Worm (Caenorhabditis elegans) whole organism, L4/young adult: ENCODE measurements around the gene klp-19.

Source experiments
- W03F9.2 ChIP-seq: fragments of 150-350 bp; optimal IDR thresholded peaks from 2 replicates; lab custom pipeline; 2014; ENCODE audit warnings: missing biosample characterization, missing genetic modification characterization
- dao-5 ChIP-seq: sonication (generic microtip); optimal IDR thresholded peaks from 2 replicates; lab custom pipeline; 2016; ENCODE audit warnings: missing genotype, missing genetic modification characterization, moderate library complexity, missing compliant biosample characterization
- him-1 ChIP-seq: sonication (generic microtip); optimal IDR thresholded peaks from 2 replicates; lab custom pipeline; 2016; ENCODE audit warnings: missing genotype, missing genetic modification reagents, missing genetic modification characterization, missing compliant biosample characterization

The klp-19 gene

ce11 chrIII:13307107-13307506, at the start of gene klp-19, which contains the start of gene slc-36.1:
klp-19 (minus strand) TSS chrIII:13307259.
slc-36.1 (plus strand) TSS chrIII:13307502.
- TF ChIP-seq dao-5 (tag; lab: Kevin White, UChicago) (no peak), W03F9.2 (tag; lab: Kevin White, UChicago) (peak; percentile 52)

- no peak for TF ChIP-seq dao-5 (tag; lab: Kevin White, UChicago)
- no peak for TF ChIP-seq W03F9.2 (tag; lab: Kevin White, UChicago)
- no peak for TF ChIP-seq him-1 (tag; lab: Kevin White, UChicago)
Observed at ce11 chrIII:13350964-13351363, 43.9 kb upstream of the klp-19 start.

ce11 chrIII:13348891-13349290, 41.8 kb upstream of the klp-19 start:
- TF ChIP-seq W03F9.2 (tag; lab: Kevin White, UChicago) (no peak), dao-5 (tag; lab: Kevin White, UChicago) (no peak), him-1 (tag; lab: Kevin White, UChicago) (no peak)

- TF ChIP-seq him-1 (tag; lab: Kevin White, UChicago) = no peak
- no peak for TF ChIP-seq W03F9.2 (tag; lab: Kevin White, UChicago)
- no peak for TF ChIP-seq dao-5 (tag; lab: Kevin White, UChicago)
Observed at ce11 chrIII:13347782-13348327, 40.8 kb upstream of the klp-19 start.

- TF ChIP-seq W03F9.2 (tag; lab: Kevin White, UChicago) = no peak
- TF ChIP-seq dao-5 (tag; lab: Kevin White, UChicago) = no peak
- no peak for TF ChIP-seq him-1 (tag; lab: Kevin White, UChicago)
Observed at ce11 chrIII:13346785-13347184, 39.7 kb upstream of the klp-19 start, which contains the start of gene mtm-6. mtm-6 (plus strand) TSS chrIII:13347085.

ce11 chrIII:13344538-13345136, 37.6 kb upstream of the klp-19 start, which contains the start of gene acaa-2:
acaa-2 (plus strand) TSS chrIII:13344937.
- TF ChIP-seq dao-5 (tag; lab: Kevin White, UChicago) = peak; percentile 27
- TF ChIP-seq W03F9.2 (tag; lab: Kevin White, UChicago) = peak; percentile 10
- TF ChIP-seq him-1 (tag; lab: Kevin White, UChicago) = no peak

ce11 chrIII:13343562-13344139, 36.6 kb upstream of the klp-19 start:
- no peak for TF ChIP-seq W03F9.2 (tag; lab: Kevin White, UChicago)
- no peak for TF ChIP-seq dao-5 (tag; lab: Kevin White, UChicago)
- TF ChIP-seq him-1 (tag; lab: Kevin White, UChicago) = no peak

- TF ChIP-seq him-1 (tag; lab: Kevin White, UChicago) (no peak), W03F9.2 (tag; lab: Kevin White, UChicago) (no peak), dao-5 (tag; lab: Kevin White, UChicago) (no peak)
Observed at ce11 chrIII:13343117-13343516, 36.1 kb upstream of the klp-19 start, which contains the start of gene ife-1. ife-1 (plus strand) TSS chrIII:13343417.

ce11 chrIII:13342079-13342734, 35.1 kb upstream of the klp-19 start, which contains the start of gene dro-1:
dro-1 (plus strand) TSS chrIII:13342684.
- TF ChIP-seq W03F9.2 (tag; lab: Kevin White, UChicago) = no peak
- no peak for TF ChIP-seq dao-5 (tag; lab: Kevin White, UChicago)
- TF ChIP-seq him-1 (tag; lab: Kevin White, UChicago) = no peak

- TF ChIP-seq W03F9.2 (tag; lab: Kevin White, UChicago) (no peak), him-1 (tag; lab: Kevin White, UChicago) (no peak), dao-5 (tag; lab: Kevin White, UChicago) (no peak)
Observed at ce11 chrIII:13341275-13341626, 34.2 kb upstream of the klp-19 start, which contains the start of gene nud-1. nud-1 (plus strand) TSS chrIII:13341527.

- TF ChIP-seq W03F9.2 (tag; lab: Kevin White, UChicago) (peak; percentile 25), dao-5 (tag; lab: Kevin White, UChicago) (no peak)
Observed at ce11 chrIII:13340504-13341274, 33.6 kb upstream of the klp-19 start.

ce11 chrIII:13339672-13340071, 32.6 kb upstream of the klp-19 start, which contains the start of gene F53A2.3:
F53A2.3 (minus strand) TSS chrIII:13339772.
- TF ChIP-seq him-1 (tag; lab: Kevin White, UChicago) (no peak), dao-5 (tag; lab: Kevin White, UChicago) (no peak), W03F9.2 (tag; lab: Kevin White, UChicago) (no peak)
